Fruit fly (Drosophila melanogaster) whole organism, prepupa: ENCODE measurements around the gene Rap1.
A peak's percentile ranks its signal among the peaks of the same experiment; 100 is the strongest.

Experiments used
- Blimp-1 ChIP-seq: fragments of 200-800 bp; sonication (Bioruptor generic); optimal IDR thresholded peaks from 3 replicates; lab custom pipeline; 2017; ENCODE audit warnings: missing biosample characterization, missing genetic modification characterization, mild to moderate bottlenecking, moderate library complexity, missing genetic modification reagents
- CG10631 ChIP-seq: fragments of 200-800 bp; sonication (Bioruptor generic); optimal IDR thresholded peaks from 2 replicates; lab custom pipeline; 2016; ENCODE audit warnings: missing biosample characterization, missing genetic modification characterization
- CG11294 ChIP-seq: fragments of 200-800 bp; sonication (Bioruptor generic); IDR thresholded peaks from 2 replicates; pipeline ENCODE4 v1.3.6; 2022; ENCODE audit warnings: missing biosample characterization, missing genetic modification characterization
- CG11762 ChIP-seq: fragments of 200-800 bp; sonication (Bioruptor generic); optimal IDR thresholded peaks from 3 replicates; lab custom pipeline; 2016; ENCODE audit warnings: missing biosample characterization, missing genetic modification characterization; ENCODE audit not compliant: insufficient read depth
- CG11902 ChIP-seq: fragments of 200-800 bp; sonication (Bioruptor generic); optimal IDR thresholded peaks from 3 replicates; lab custom pipeline; 2016; ENCODE audit warnings: missing biosample characterization, missing genetic modification characterization
- CG15336 ChIP-seq: fragments of 200-800 bp; sonication (Bioruptor generic); IDR thresholded peaks from 2 replicates; pipeline ENCODE4 v1.3.6; 2022; ENCODE audit warnings: missing biosample characterization, missing genetic modification characterization
- CG1621 ChIP-seq: fragments of 200-800 bp; sonication (Bioruptor generic); optimal IDR thresholded peaks from 3 replicates; lab custom pipeline; 2018; ENCODE audit warnings: missing biosample characterization, mild to moderate bottlenecking, missing genetic modification characterization
- CG16779 ChIP-seq: fragments of 200-800 bp; sonication (Bioruptor generic); optimal IDR thresholded peaks from 3 replicates; lab custom pipeline; 2017; ENCODE audit warnings: missing biosample characterization, mild to moderate bottlenecking, missing genetic modification characterization
- CG3032 ChIP-seq: fragments of 200-800 bp; optimal IDR thresholded peaks from 2 replicates; lab custom pipeline; 2019; ENCODE audit warnings: missing biosample characterization, mild to moderate bottlenecking, missing genetic modification characterization, moderate library complexity
- CG31627 ChIP-seq: fragments of 200-800 bp; sonication (Bioruptor generic); optimal IDR thresholded peaks from 3 replicates; lab custom pipeline; 2016; ENCODE audit warnings: missing biosample characterization, missing genetic modification characterization
- CG32006 ChIP-seq: fragments of 200-800 bp; sonication (Bioruptor generic); optimal IDR thresholded peaks from 3 replicates; lab custom pipeline; 2017; ENCODE audit warnings: missing biosample characterization, mild to moderate bottlenecking, missing genetic modification characterization
- CG34406 ChIP-seq: fragments of 200-800 bp; sonication (Bioruptor generic); optimal IDR thresholded peaks from 3 replicates; lab custom pipeline; 2016; ENCODE audit warnings: missing biosample characterization, missing genetic modification characterization
- CG3919 ChIP-seq: fragments of 200-800 bp; sonication (Bioruptor generic); optimal IDR thresholded peaks from 3 replicates; lab custom pipeline; 2016; ENCODE audit warnings: missing biosample characterization, missing genetic modification characterization
- CG4318 ChIP-seq: fragments of 200-800 bp; sonication (Bioruptor generic); optimal IDR thresholded peaks from 3 replicates; lab custom pipeline; 2017; ENCODE audit warnings: missing biosample characterization, mild to moderate bottlenecking, missing genetic modification characterization
- CG6163 ChIP-seq: fragments of 200-800 bp; sonication (Bioruptor generic); IDR thresholded peaks from 3 replicates; pipeline ENCODE4 v1.3.6; 2022; ENCODE audit warnings: missing biosample characterization, missing genetic modification characterization
- CG6276 ChIP-seq: fragments of 200-800 bp; sonication (Bioruptor generic); optimal IDR thresholded peaks from 2 replicates; lab custom pipeline; 2017; ENCODE audit warnings: missing biosample characterization, mild to moderate bottlenecking, missing genetic modification characterization
- CG6792 ChIP-seq: fragments of 200-800 bp; sonication (Bioruptor generic); optimal IDR thresholded peaks from 3 replicates; lab custom pipeline; 2016; ENCODE audit warnings: missing biosample characterization, missing genetic modification characterization
- CG6808 ChIP-seq: fragments of 200-800 bp; sonication (Bioruptor generic); optimal IDR thresholded peaks from 3 replicates; lab custom pipeline; 2017; ENCODE audit warnings: missing biosample characterization, missing genetic modification characterization, mild to moderate bottlenecking, moderate library complexity, missing genetic modification reagents
- CG6854 ChIP-seq: fragments of 200-800 bp; sonication (Bioruptor generic); optimal IDR thresholded peaks from 2 replicates; lab custom pipeline; 2017; ENCODE audit warnings: missing biosample characterization, mild to moderate bottlenecking, missing genetic modification characterization
- CG7368 ChIP-seq: fragments of 200-800 bp; sonication (Bioruptor generic); optimal IDR thresholded peaks from 3 replicates; lab custom pipeline; 2016; ENCODE audit warnings: missing biosample characterization, missing genetic modification characterization
- CG8119 ChIP-seq: fragments of 200-800 bp; sonication (Bioruptor generic); IDR thresholded peaks from 3 replicates; pipeline ENCODE4 v1.3.6; 2022; ENCODE audit warnings: missing biosample characterization, missing genetic modification characterization
- CG8319 ChIP-seq: fragments of 200-800 bp; sonication (Bioruptor generic); optimal IDR thresholded peaks from 3 replicates; lab custom pipeline; 2016; ENCODE audit warnings: missing biosample characterization, missing genetic modification characterization
- Eip75B ChIP-seq: fragments of 200-800 bp; sonication (Bioruptor generic); optimal IDR thresholded peaks from 3 replicates; lab custom pipeline; 2016; ENCODE audit warnings: missing biosample characterization, missing genetic modification characterization
- Eip78C ChIP-seq: fragments of 200-800 bp; sonication (Bioruptor generic); peaks from one replicate; lab custom pipeline; 2016; ENCODE audit warnings: missing biosample characterization, missing genetic modification characterization
- Eip93F ChIP-seq: fragments of 200-800 bp; sonication (Bioruptor generic); optimal IDR thresholded peaks from 2 replicates; lab custom pipeline; 2016; ENCODE audit warnings: missing biosample characterization, mild to moderate bottlenecking, missing genetic modification characterization
- Ets21C ChIP-seq: fragments of 200-800 bp; sonication (Bioruptor generic); optimal IDR thresholded peaks from 3 replicates; lab custom pipeline; 2016; ENCODE audit warnings: missing biosample characterization, missing genetic modification characterization
- Ets96B ChIP-seq: fragments of 200-800 bp; optimal IDR thresholded peaks from 2 replicates; lab custom pipeline; 2019; ENCODE audit warnings: missing biosample characterization, mild to moderate bottlenecking, missing genetic modification characterization, moderate library complexity
- Gug ChIP-seq: fragments of 200-800 bp; sonication (Bioruptor generic); IDR thresholded peaks from 2 replicates; pipeline ENCODE4 v1.3.6; 2022; ENCODE audit warnings: missing biosample characterization, missing genetic modification characterization
- Hr39 ChIP-seq: fragments of 200-800 bp; sonication (Bioruptor generic); optimal IDR thresholded peaks from 2 replicates; lab custom pipeline; 2016; ENCODE audit warnings: missing biosample characterization, missing genetic modification characterization
- Hr4 ChIP-seq: fragments of 200-800 bp; sonication (Bioruptor generic); optimal IDR thresholded peaks from 3 replicates; lab custom pipeline; 2016; ENCODE audit warnings: missing biosample characterization, missing genetic modification characterization
- Met ChIP-seq: fragments of 200-800 bp; sonication (Bioruptor generic); optimal IDR thresholded peaks from 3 replicates; lab custom pipeline; 2016; ENCODE audit warnings: missing biosample characterization, missing genetic modification characterization
- OdsH ChIP-seq: fragments of 200-800 bp; sonication (Bioruptor generic); optimal IDR thresholded peaks from 3 replicates; lab custom pipeline; 2016; ENCODE audit warnings: missing biosample characterization, missing genetic modification characterization
- Smox ChIP-seq: fragments of 200-800 bp; sonication (Bioruptor generic); optimal IDR thresholded peaks from 3 replicates; lab custom pipeline; 2016; ENCODE audit warnings: missing biosample characterization, missing genetic modification characterization
- Sox102F ChIP-seq: fragments of 200-800 bp; sonication (Bioruptor generic); optimal IDR thresholded peaks from 2 replicates; lab custom pipeline; 2016; ENCODE audit warnings: missing biosample characterization, mild to moderate bottlenecking, missing genetic modification characterization
- Sox14 ChIP-seq: fragments of 200-800 bp; sonication (Bioruptor generic); optimal IDR thresholded peaks from 3 replicates; lab custom pipeline; 2016; ENCODE audit warnings: missing biosample characterization, missing genetic modification characterization
- Sox15 ChIP-seq: fragments of 200-800 bp; sonication (Bioruptor generic); optimal IDR thresholded peaks from 3 replicates; lab custom pipeline; 2016; ENCODE audit warnings: missing biosample characterization, missing genetic modification characterization
- achi ChIP-seq: fragments of 200-800 bp; sonication (Bioruptor generic); optimal IDR thresholded peaks from 3 replicates; lab custom pipeline; 2016; ENCODE audit warnings: missing biosample characterization, missing genetic modification characterization
- cyc ChIP-seq: fragments of 200-800 bp; sonication (Bioruptor generic); optimal IDR thresholded peaks from 3 replicates; lab custom pipeline; 2016; ENCODE audit warnings: missing biosample characterization, missing genetic modification characterization
- dac ChIP-seq: fragments of 200-800 bp; sonication (Bioruptor generic); optimal IDR thresholded peaks from 2 replicates; lab custom pipeline; 2017; ENCODE audit warnings: missing biosample characterization, mild to moderate bottlenecking, missing genetic modification characterization
- dsx ChIP-seq: fragments of 200-800 bp; optimal IDR thresholded peaks from 3 replicates; lab custom pipeline; 2019; ENCODE audit warnings: missing biosample characterization, mild to moderate bottlenecking, missing genetic modification characterization, moderate library complexity; ENCODE audit not compliant: poor library complexity, severe bottlenecking
- eg ChIP-seq: fragments of 200-800 bp; sonication (Bioruptor generic); IDR thresholded peaks from 3 replicates; pipeline ENCODE4 v1.3.6; 2022; ENCODE audit warnings: missing biosample characterization, missing genetic modification characterization
- fd59A ChIP-seq: fragments of 200-800 bp; sonication (Bioruptor generic); optimal IDR thresholded peaks from 2 replicates; lab custom pipeline; 2017; ENCODE audit warnings: missing biosample characterization, mild to moderate bottlenecking, missing genetic modification characterization, missing genetic modification reagents
- fd85E ChIP-seq: fragments of 200-800 bp; sonication (Bioruptor generic); optimal IDR thresholded peaks from 3 replicates; lab custom pipeline; 2016; ENCODE audit warnings: missing biosample characterization, missing genetic modification characterization
- fkh ChIP-seq: fragments of 200-800 bp; sonication (Bioruptor generic); optimal IDR thresholded peaks from 3 replicates; lab custom pipeline; 2017; ENCODE audit warnings: missing biosample characterization, mild to moderate bottlenecking, missing genetic modification characterization, moderate library complexity
- net ChIP-seq: fragments of 200-800 bp; sonication (Bioruptor generic); optimal IDR thresholded peaks from 3 replicates; lab custom pipeline; 2016; ENCODE audit warnings: missing biosample characterization, missing genetic modification characterization
- pdm3 ChIP-seq: fragments of 200-800 bp; sonication (Bioruptor generic); optimal IDR thresholded peaks from 3 replicates; lab custom pipeline; 2016; ENCODE audit warnings: missing biosample characterization, missing genetic modification characterization
- salr ChIP-seq, 2 experiments: fragments of 200-800 bp; sonication (Bioruptor generic); optimal IDR thresholded peaks; 3 replicates each; lab custom pipeline; 2016 to 2018; ENCODE audit warnings: missing biosample characterization in 2 of 2, missing genetic modification characterization in 2 of 2, mild to moderate bottlenecking in 1 of 2
- spab ChIP-seq: fragments of 200-800 bp; sonication (Bioruptor generic); optimal IDR thresholded peaks from 2 replicates; lab custom pipeline; 2017; ENCODE audit warnings: missing biosample characterization, mild to moderate bottlenecking, missing genetic modification characterization, missing genetic modification reagents
- ss ChIP-seq, 2 experiments: fragments of 200-800 bp; sonication (Bioruptor generic); optimal IDR thresholded peaks; 2 replicates in 1 of 2; 3 replicates in 1 of 2; lab custom pipeline; 2017 to 2018; ENCODE audit warnings: mild to moderate bottlenecking in 2 of 2, missing biosample characterization in 2 of 2, missing genetic modification characterization in 2 of 2, moderate library complexity in 1 of 2
- svp ChIP-seq: fragments of 200-800 bp; sonication (Bioruptor generic); peaks from one replicate; lab custom pipeline; 2016; ENCODE audit warnings: missing biosample characterization, missing genetic modification characterization
- topi ChIP-seq: fragments of 200-800 bp; sonication (Bioruptor generic); optimal IDR thresholded peaks from 3 replicates; lab custom pipeline; 2016; ENCODE audit warnings: missing biosample characterization, missing genetic modification characterization
- vri ChIP-seq: fragments of 200-800 bp; sonication (Bioruptor generic); optimal IDR thresholded peaks from 3 replicates; lab custom pipeline; 2016; ENCODE audit warnings: missing biosample characterization, mild to moderate bottlenecking, missing genetic modification characterization

Rap1 gene

DNA sequence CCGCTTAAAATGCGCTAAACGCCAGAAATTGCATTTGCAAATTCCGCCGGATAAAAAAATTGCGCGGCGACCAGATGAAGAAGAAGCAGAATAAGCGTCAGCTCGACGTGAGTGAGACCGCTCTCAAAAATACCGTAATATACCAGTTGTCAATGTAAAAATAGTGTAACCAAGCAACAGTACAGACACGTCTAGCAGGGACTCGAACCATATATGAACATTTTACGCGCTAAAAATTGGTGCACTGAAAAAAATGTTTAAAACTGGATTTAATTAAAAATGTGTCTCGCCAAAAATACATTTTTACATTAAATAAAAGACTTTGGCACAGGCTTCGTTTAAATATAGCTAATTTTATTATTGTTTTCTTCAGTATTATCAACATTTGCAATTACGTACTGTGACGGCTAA, 14.2 kb upstream of the Rap1 start, which contains the start of gene dre4:
dre4 (minus strand) TSS at position 98 of the 411 bp plus-strand sequence.
- TF ChIP-seq dsx (GFP tag; lab: Kevin White, UChicago) (peak; percentile 45), achi (GFP tag; lab: Kevin White, UChicago) (peak; percentile 83), svp (no peak), fd85E (GFP tag; lab: Kevin White, UChicago) (no peak), Sox15 (GFP tag; lab: Kevin White, UChicago) (peak; percentile 26), CG8119 (GFP tag; lab: Robert Waterston, UW) (peak; percentile 78), Gug (peak; percentile 22; the same call in 1 of the 2 replicates), topi (GFP tag; lab: Kevin White, UChicago) (peak; percentile 63), Met (GFP tag; lab: Kevin White, UChicago) (no peak), CG6808 (GFP tag; lab: Kevin White, UChicago) (no peak), CG6163 (GFP tag; lab: Robert Waterston, UW) (peak; percentile 66; the same call in 1 of the 3 replicates), Eip78C (peak; percentile 80), pdm3 (GFP tag; lab: Kevin White, UChicago) (no peak), Ets21C (GFP tag; lab: Kevin White, UChicago) (peak; percentile 35), CG10631 (GFP tag; lab: Kevin White, UChicago) (no peak), CG7368 (GFP tag; lab: Kevin White, UChicago) (peak; percentile 52), fd59A (GFP tag; lab: Kevin White, UChicago) (no peak), fkh (GFP tag; lab: Kevin White, UChicago) (no peak), CG6276 (GFP tag; lab: Kevin White, UChicago) (peak; percentile 62), CG11762 (GFP tag; lab: Kevin White, UChicago) (peak; percentile 6), CG4318 (GFP tag; lab: Kevin White, UChicago) (no peak), CG16779 (tag; lab: Kevin White, UChicago) (peak; percentile 19), dac (GFP tag; lab: Kevin White, UChicago) (no peak), Sox14 (GFP tag; lab: Kevin White, UChicago) (peak; percentile 75), CG3919 (GFP tag; lab: Kevin White, UChicago) (no peak), cyc (GFP tag; lab: Kevin White, UChicago) (peak; percentile 71), Smox (GFP tag; lab: Kevin White, UChicago) (no peak), CG34406 (GFP tag; lab: Kevin White, UChicago) (peak; percentile 42), salr (GFP tag; optimal IDR thresholded peaks at IDR 0.05; lab: Kevin White, UChicago) (peak in 1 of 2 experiments; percentile 22), Hr39 (GFP tag; lab: Kevin White, UChicago) (peak; percentile 54), CG6854 (GFP tag; lab: Kevin White, UChicago) (no peak), Ets96B (tag; lab: Kevin White, UChicago) (peak; percentile 68), net (peak; percentile 46), CG1621 (tag; lab: Kevin White, UChicago) (peak; percentile 100), Sox102F (GFP tag; lab: Kevin White, UChicago) (peak; percentile 59), spab (GFP tag; lab: Kevin White, UChicago) (peak; percentile 40), CG8319 (peak; percentile 9), CG31627 (GFP tag; lab: Kevin White, UChicago) (peak; percentile 52), CG15336 (GFP tag; lab: Robert Waterston, UW) (peak; percentile 76), Hr4 (GFP tag; lab: Kevin White, UChicago) (peak; percentile 68), CG11902 (GFP tag; lab: Kevin White, UChicago) (peak; percentile 7), Eip93F (no peak), Eip75B (no peak), OdsH (GFP tag; lab: Kevin White, UChicago) (no peak), ss (GFP tag; optimal IDR thresholded peaks at IDR 0.05; lab: Kevin White, UChicago) (no peak), Blimp-1 (GFP tag; lab: Kevin White, UChicago) (no peak), vri (GFP tag; lab: Kevin White, UChicago) (no peak), CG6792 (GFP tag; lab: Kevin White, UChicago) (peak; percentile 58), CG32006 (GFP tag; lab: Kevin White, UChicago) (peak; percentile 60), eg (GFP tag; lab: Robert Waterston, UW) (peak; percentile 86), CG3032 (tag; lab: Kevin White, UChicago) (peak; percentile 51), CG11294 (GFP tag; lab: Robert Waterston, UW) (peak; percentile 42; the same call in 1 of the 2 replicates)
